Fruit fly (Drosophila melanogaster) whole organism, embryonic: ENCODE data around the gene CG14684.

Experiments used
- B-H2 ChIP-seq: fragments of 200-800 bp; sonication (Bioruptor generic); optimal IDR thresholded peaks from 2 replicates; lab custom pipeline; 2018; ENCODE audit warnings: missing biosample characterization, mild to moderate bottlenecking, missing genetic modification characterization
- BEAF-32 ChIP-seq: fragments of 200-800 bp; sonication (Bioruptor generic); optimal IDR thresholded peaks from 3 replicates; lab custom pipeline; 2017; ENCODE audit warnings: missing biosample characterization, missing genetic modification characterization, mild to moderate bottlenecking, moderate library complexity, missing genetic modification reagents
- Bgb ChIP-seq: fragments of 200-800 bp; sonication (Bioruptor generic); IDR thresholded peaks from 2 replicates; pipeline ENCODE4 v1.3.6; 2022; ENCODE audit warnings: missing biosample characterization, missing genetic modification characterization; ENCODE audit not compliant: partially characterized antibody
- Blimp-1 ChIP-seq: fragments of 200-800 bp; sonication (Bioruptor generic); optimal IDR thresholded peaks from 3 replicates; lab custom pipeline; 2018; ENCODE audit warnings: missing biosample characterization, missing genetic modification characterization, mild to moderate bottlenecking, moderate library complexity, missing genetic modification reagents
- CG10366 ChIP-seq: fragments of 200-800 bp; sonication (Bioruptor generic); IDR thresholded peaks from 2 replicates; pipeline ENCODE4 v1.3.6; 2022; ENCODE audit warnings: missing biosample characterization, missing genetic modification characterization
- CG11085 ChIP-seq: fragments of 200-800 bp; sonication (Bioruptor generic); IDR thresholded peaks from 2 replicates; pipeline ENCODE4 v1.3.6; 2022; ENCODE audit warnings: missing biosample characterization, missing genetic modification characterization
- CG11504 ChIP-seq: fragments of 200-800 bp; sonication (Bioruptor generic); optimal IDR thresholded peaks from 3 replicates; lab custom pipeline; 2019; ENCODE audit warnings: missing biosample characterization, mild to moderate bottlenecking, missing genetic modification characterization, moderate library complexity
- CG12071 ChIP-seq: fragments of 200-800 bp; sonication (Bioruptor generic); optimal IDR thresholded peaks from 3 replicates; lab custom pipeline; 2018; ENCODE audit warnings: missing biosample characterization, mild to moderate bottlenecking, missing genetic modification characterization
- CG13287 ChIP-seq: fragments of 200-800 bp; sonication (Bioruptor generic); IDR thresholded peaks from 2 replicates; pipeline ENCODE4 v1.3.6; 2022; ENCODE audit warnings: missing biosample characterization, missing genetic modification characterization; ENCODE audit not compliant: partially characterized antibody
- CG14860 ChIP-seq: fragments of 200-800 bp; sonication (Bioruptor generic); IDR thresholded peaks from 3 replicates; pipeline ENCODE4 v1.3.6; 2022; ENCODE audit warnings: missing biosample characterization, missing genetic modification characterization; ENCODE audit not compliant: partially characterized antibody
- CG15696 ChIP-seq: fragments of 200-800 bp; sonication (Bioruptor generic); optimal IDR thresholded peaks from 2 replicates; lab custom pipeline; 2019; ENCODE audit warnings: missing biosample characterization, mild to moderate bottlenecking, missing genetic modification characterization, moderate library complexity
- CG18764 ChIP-seq: fragments of 200-800 bp; sonication (Bioruptor generic); optimal IDR thresholded peaks from 3 replicates; lab custom pipeline; 2016; ENCODE audit warnings: missing biosample characterization, missing genetic modification characterization
- CG30403 ChIP-seq: fragments of 200-800 bp; sonication (Bioruptor generic); optimal IDR thresholded peaks from 3 replicates; lab custom pipeline; 2016; ENCODE audit warnings: missing biosample characterization, missing genetic modification characterization
- CG3163 ChIP-seq: fragments of 200-800 bp; sonication (Bioruptor generic); optimal IDR thresholded peaks from 3 replicates; lab custom pipeline; 2016; ENCODE audit warnings: missing biosample characterization, missing genetic modification characterization
- CG34422 ChIP-seq: fragments of 200-800 bp; sonication (Bioruptor generic); IDR thresholded peaks from 3 replicates; pipeline ENCODE4 v1.3.6; 2022; ENCODE audit warnings: missing biosample characterization, missing genetic modification characterization
- CG42726 ChIP-seq: fragments of 200-800 bp; sonication (Bioruptor generic); IDR thresholded peaks from 2 replicates; pipeline ENCODE4 v1.3.6; 2022; ENCODE audit warnings: missing biosample characterization, missing genetic modification characterization; ENCODE audit not compliant: partially characterized antibody
- CG4730 ChIP-seq: fragments of 200-800 bp; sonication (Bioruptor generic); IDR thresholded peaks from 2 replicates; pipeline ENCODE4 v1.3.6; 2022; ENCODE audit warnings: missing biosample characterization, missing genetic modification characterization
- CG6791 ChIP-seq: fragments of 200-800 bp; sonication (Bioruptor generic); IDR thresholded peaks from 3 replicates; pipeline ENCODE4 v1.3.6; 2022; ENCODE audit warnings: missing biosample characterization, missing genetic modification characterization; ENCODE audit not compliant: partially characterized antibody
- CG7745 ChIP-seq: fragments of 200-800 bp; sonication (Bioruptor generic); optimal IDR thresholded peaks from 2 replicates; lab custom pipeline; 2018; ENCODE audit warnings: missing biosample characterization, mild to moderate bottlenecking, missing genetic modification characterization, moderate library complexity
- CG8765 ChIP-seq: fragments of 200-800 bp; sonication (Bioruptor generic); IDR thresholded peaks from 2 replicates; pipeline ENCODE4 v1.3.6; 2022; ENCODE audit warnings: missing biosample characterization, missing genetic modification characterization
- D ChIP-seq, 2 experiments: fragments of 200-800 bp in 1 of 2; fragments of >200 bp in 1 of 2; sonication (Bioruptor generic) in 1 of 2; optimal IDR thresholded peaks; 2 replicates in 1 of 2; 3 replicates in 1 of 2; lab custom pipeline; 2017; ENCODE audit warnings: mild to moderate bottlenecking in 1 of 2, missing biosample characterization in 1 of 2, missing genetic modification characterization in 1 of 2, missing genetic modification reagents in 1 of 2
- Dll ChIP-seq: fragments of 200-800 bp; sonication (Bioruptor generic); IDR thresholded peaks from 4 replicates; pipeline ENCODE4 v1.3.6; 2022; ENCODE audit warnings: missing biosample characterization, missing genetic modification characterization; ENCODE audit not compliant: partially characterized antibody
- Doc3 ChIP-seq: fragments of 200-800 bp; sonication (Bioruptor generic); IDR thresholded peaks from 3 replicates; pipeline ENCODE4 v1.3.6; 2022; ENCODE audit warnings: missing biosample characterization, missing genetic modification characterization; ENCODE audit not compliant: partially characterized antibody
- Drgx ChIP-seq: fragments of 200-800 bp; sonication (Bioruptor generic); IDR thresholded peaks from 2 replicates; pipeline ENCODE4 v1.3.6; 2022; ENCODE audit warnings: missing biosample characterization, missing genetic modification characterization
- Eip74EF ChIP-seq, 2 experiments: fragments of 200-800 bp in 1 of 2; fragments of >200 bp in 1 of 2; sonication (Bioruptor generic) in 1 of 2; optimal IDR thresholded peaks; 2 replicates each; lab custom pipeline; 2017 to 2019; ENCODE audit warnings: missing biosample characterization in 2 of 2, missing genetic modification characterization in 2 of 2, mild to moderate bottlenecking in 1 of 2, moderate library complexity in 1 of 2
- Fer2 ChIP-seq: fragments of 200-800 bp; sonication (Bioruptor generic); optimal IDR thresholded peaks from 2 replicates; lab custom pipeline; 2018; ENCODE audit warnings: missing biosample characterization, mild to moderate bottlenecking, missing genetic modification characterization, moderate library complexity
- Hey ChIP-seq: fragments of 200-800 bp; sonication (Bioruptor generic); optimal IDR thresholded peaks from 3 replicates; lab custom pipeline; 2018; ENCODE audit warnings: missing biosample characterization, mild to moderate bottlenecking, missing genetic modification characterization
- Lhr ChIP-seq: fragments of 200-800 bp; sonication (Bioruptor generic); optimal IDR thresholded peaks from 3 replicates; lab custom pipeline; 2017; ENCODE audit warnings: mild to moderate bottlenecking, missing biosample characterization, missing genetic modification reagents, missing genetic modification characterization
- MESR4 ChIP-seq: fragments of 200-800 bp; sonication (Bioruptor generic); optimal IDR thresholded peaks from 2 replicates; lab custom pipeline; 2018; ENCODE audit warnings: missing biosample characterization, mild to moderate bottlenecking, missing genetic modification characterization, moderate library complexity
- Side ChIP-seq: fragments of 200-800 bp; sonication (Bioruptor generic); optimal IDR thresholded peaks from 2 replicates; lab custom pipeline; 2016; ENCODE audit warnings: missing biosample characterization, missing genetic modification characterization
- Spps ChIP-seq: fragments of 200-800 bp; sonication (Bioruptor generic); optimal IDR thresholded peaks from 2 replicates; lab custom pipeline; 2018; ENCODE audit warnings: missing biosample characterization, mild to moderate bottlenecking, missing genetic modification characterization
- bbx ChIP-seq: fragments of 200-800 bp; sonication (Bioruptor generic); IDR thresholded peaks from 2 replicates; pipeline ENCODE4 v1.3.6; 2022; ENCODE audit warnings: missing biosample characterization, missing genetic modification characterization; ENCODE audit not compliant: partially characterized antibody
- chinmo ChIP-seq: fragments of 200-800 bp; sonication (Bioruptor generic); IDR thresholded peaks from 4 replicates; pipeline ENCODE4 v1.3.6; 2022; ENCODE audit warnings: missing biosample characterization, missing genetic modification characterization; ENCODE audit not compliant: partially characterized antibody
- corto ChIP-seq: fragments of 200-800 bp; sonication (Bioruptor generic); optimal IDR thresholded peaks from 2 replicates; lab custom pipeline; 2016; ENCODE audit warnings: missing biosample characterization, mild to moderate bottlenecking, missing genetic modification characterization, moderate library complexity
- dm ChIP-seq: fragments of 200-800 bp; sonication (Bioruptor generic); optimal IDR thresholded peaks from 3 replicates; lab custom pipeline; 2016; ENCODE audit warnings: missing biosample characterization, missing genetic modification characterization
- ewg ChIP-seq: fragments of 200-800 bp; sonication (Bioruptor generic); optimal IDR thresholded peaks from 3 replicates; lab custom pipeline; 2017; ENCODE audit warnings: mild to moderate bottlenecking, missing biosample characterization, missing genetic modification reagents, missing genetic modification characterization
- gfzf ChIP-seq: fragments of 200-800 bp; sonication (Bioruptor generic); optimal IDR thresholded peaks from 2 replicates; lab custom pipeline; 2016; ENCODE audit warnings: missing biosample characterization, mild to moderate bottlenecking, missing genetic modification characterization, moderate library complexity
- ken ChIP-seq: fragments of 200-800 bp; sonication (Bioruptor generic); IDR thresholded peaks from 3 replicates; pipeline ENCODE4 v1.3.6; 2022; ENCODE audit warnings: missing biosample characterization, missing genetic modification characterization
- knrl ChIP-seq: fragments of 200-800 bp; sonication (Bioruptor generic); IDR thresholded peaks from 3 replicates; pipeline ENCODE4 v1.3.6; 2022; ENCODE audit warnings: missing biosample characterization, missing genetic modification characterization; ENCODE audit not compliant: partially characterized antibody
- lilli ChIP-seq: fragments of 200-800 bp; sonication (Bioruptor generic); optimal IDR thresholded peaks from 3 replicates; lab custom pipeline; 2016; ENCODE audit warnings: missing biosample characterization, missing genetic modification characterization
- mam ChIP-seq: fragments of 200-800 bp; sonication (Bioruptor generic); optimal IDR thresholded peaks from 3 replicates; lab custom pipeline; 2016; ENCODE audit warnings: missing biosample characterization, missing genetic modification characterization
- mld ChIP-seq: fragments of 200-800 bp; sonication (Bioruptor generic); IDR thresholded peaks from 3 replicates; pipeline ENCODE4 v1.3.6; 2022; ENCODE audit warnings: missing biosample characterization, missing genetic modification characterization; ENCODE audit not compliant: partially characterized antibody
- onecut ChIP-seq: fragments of 200-800 bp; sonication (Bioruptor generic); IDR thresholded peaks from 2 replicates; pipeline ENCODE4 v1.3.6; 2022; ENCODE audit warnings: missing biosample characterization, missing genetic modification characterization
- sens ChIP-seq: fragments of 200-800 bp; sonication (Bioruptor generic); peaks from one replicate; lab custom pipeline; 2016; ENCODE audit warnings: missing biosample characterization, missing genetic modification characterization
- stc ChIP-seq: fragments of 200-800 bp; sonication (Bioruptor generic); IDR thresholded peaks from 2 replicates; pipeline ENCODE4 v1.3.6; 2022; ENCODE audit warnings: missing biosample characterization, missing genetic modification characterization
- tgo ChIP-seq: fragments of 200-800 bp; sonication (Bioruptor generic); IDR thresholded peaks from 3 replicates; pipeline ENCODE4 v1.3.6; 2022; ENCODE audit warnings: missing biosample characterization, missing genetic modification characterization
- unc-4 ChIP-seq: fragments of 200-800 bp; sonication (Bioruptor generic); IDR thresholded peaks from 2 replicates; pipeline ENCODE4 v1.3.6; 2022; ENCODE audit warnings: missing biosample characterization, missing genetic modification characterization; ENCODE audit not compliant: partially characterized antibody
- zen2 ChIP-seq: fragments of 200-800 bp; sonication (Bioruptor generic); IDR thresholded peaks from 3 replicates; pipeline ENCODE4 v1.3.6; 2022; ENCODE audit warnings: missing biosample characterization, missing genetic modification characterization; ENCODE audit not compliant: partially characterized antibody

Gene CG14684

dm6 chr3R:10708169-10708568 is 1.4 kb downstream of the CG14684 start, which contains the start of gene CG31278 (continued):
- TF ChIP-seq CG42726 (GFP tag; lab: Robert Waterston, UW): no peak; the same call in 1 of the 2 replicates
- no peak for TF ChIP-seq CG12071 (GFP tag; lab: Kevin White, UChicago)
- TF ChIP-seq Spps (tag; lab: Kevin White, UChicago): no peak
- TF ChIP-seq zen2 (GFP tag; lab: Robert Waterston, UW): peak; percentile 75; the same call in 2 of the 3 replicates
- TF ChIP-seq CG4730 (GFP tag; lab: Robert Waterston, UW): no peak
- no peak for TF ChIP-seq corto (GFP tag; lab: Kevin White, UChicago)
- no peak for TF ChIP-seq CG3163 (GFP tag; lab: Kevin White, UChicago)
- TF ChIP-seq Doc3 (GFP tag; lab: Robert Waterston, UW): peak; percentile 71
- TF ChIP-seq Dll: peak; percentile 83
- TF ChIP-seq chinmo (GFP tag; lab: Robert Waterston, UW): 0 out of 4 replicates have a peak, but pooled peaks have one; percentile 84
- TF ChIP-seq B-H2 (GFP tag; lab: Kevin White, UChicago): no peak
- TF ChIP-seq CG30403: no peak
- peak; percentile 13 for TF ChIP-seq Lhr (GFP tag; lab: Kevin White, UChicago)
- no peak for TF ChIP-seq dm
- TF ChIP-seq lilli: no peak
- no peak for TF ChIP-seq onecut (GFP tag; lab: Robert Waterston, UW)
- TF ChIP-seq CG6791 (GFP tag; lab: Robert Waterston, UW): peak; percentile 83
- peak; percentile 82 for TF ChIP-seq Bgb
- peak; percentile 67 for TF ChIP-seq gfzf (GFP tag; lab: Kevin White, UChicago)
- TF ChIP-seq Eip74EF (GFP tag; optimal IDR thresholded peaks at IDR 0.05; lab: Kevin White, UChicago): no peak
- peak; percentile 33; the same call in 1 of the 3 replicates for TF ChIP-seq CG34422 (GFP tag; lab: Robert Waterston, UW)
- TF ChIP-seq Side (GFP tag; lab: Kevin White, UChicago): no peak
- TF ChIP-seq CG14860 (GFP tag; lab: Robert Waterston, UW): 0 out of 3 replicates have a peak, but pooled peaks have one; percentile 56
- TF ChIP-seq ewg (GFP tag; lab: Kevin White, UChicago): no peak
- no peak for TF ChIP-seq mam
- TF ChIP-seq stc (GFP tag; lab: Robert Waterston, UW): no peak
- no peak for TF ChIP-seq CG7745
- no peak for TF ChIP-seq ken (GFP tag; lab: Robert Waterston, UW)
- peak; percentile 85 for TF ChIP-seq CG13287 (GFP tag; lab: Robert Waterston, UW)
- TF ChIP-seq CG10366 (GFP tag; lab: Robert Waterston, UW): no peak
- TF ChIP-seq Drgx (GFP tag; lab: Robert Waterston, UW): no peak
- no peak for TF ChIP-seq CG18764 (GFP tag; lab: Kevin White, UChicago)
- TF ChIP-seq BEAF-32: peak; percentile 81
- TF ChIP-seq Blimp-1 (GFP tag; lab: Kevin White, UChicago): no peak
- no peak for TF ChIP-seq Fer2 (tag; lab: Kevin White, UChicago)
- TF ChIP-seq MESR4 (GFP tag; lab: Kevin White, UChicago): peak; percentile 35
- TF ChIP-seq mld (GFP tag; lab: Robert Waterston, UW): 0 out of 3 replicates have a peak, but pooled peaks have one; percentile 53
- peak; percentile 79 for TF ChIP-seq knrl (GFP tag; lab: Robert Waterston, UW)
- TF ChIP-seq CG11504 (tag; lab: Kevin White, UChicago): no peak
- no peak for TF ChIP-seq CG15696
- peak; percentile 77 for TF ChIP-seq unc-4 (GFP tag; lab: Robert Waterston, UW)
- TF ChIP-seq CG11085 (GFP tag; lab: Robert Waterston, UW): no peak
- no peak for TF ChIP-seq D (optimal IDR thresholded peaks at IDR 0.05; lab: Kevin White, UChicago)
- no peak for TF ChIP-seq D (GFP tag; optimal IDR thresholded peaks at IDR 0.05; lab: Kevin White, UChicago)
- TF ChIP-seq bbx: peak; percentile 81
- no peak for TF ChIP-seq Hey (tag; lab: Kevin White, UChicago)
- TF ChIP-seq CG8765 (GFP tag; lab: Robert Waterston, UW): no peak
- TF ChIP-seq tgo (GFP tag; lab: Robert Waterston, UW): no peak
- peak; percentile 58 for TF ChIP-seq sens
